Worm (Caenorhabditis elegans) whole organism, L2 larva: ENCODE measurements around the gene grsp-4.

ENCODE experiments used
- C34F6.9 ChIP-seq: fragments of 150-350 bp; optimal IDR thresholded peaks from 2 replicates; lab custom pipeline; 2014; ENCODE audit warnings: missing biosample characterization, missing genetic modification characterization
- R02D3.7 ChIP-seq: fragments of 150-350 bp; optimal IDR thresholded peaks from 2 replicates; lab custom pipeline; 2014; ENCODE audit warnings: missing biosample characterization, missing genetic modification characterization
- Y55F3AM.14 ChIP-seq: fragments of 200-800 bp; sonication (Bioruptor generic); optimal IDR thresholded peaks from 2 replicates; lab custom pipeline; 2018; ENCODE audit warnings: mild to moderate bottlenecking, missing genetic modification characterization, missing compliant biosample characterization
- alr-1 ChIP-seq: fragments of 150-350 bp; optimal IDR thresholded peaks from 2 replicates; lab custom pipeline; 2014; ENCODE audit warnings: missing biosample characterization, missing genetic modification characterization
- aly-2 ChIP-seq: fragments of 150-350 bp; optimal IDR thresholded peaks from 2 replicates; lab custom pipeline; 2014; ENCODE audit warnings: missing biosample characterization, missing genetic modification characterization
- ama-1 ChIP-seq: fragments of 150-350 bp; optimal IDR thresholded peaks from 2 replicates; lab custom pipeline; 2018; ENCODE audit warnings: inconsistent platforms
- ceh-16 ChIP-seq: fragments of 150-350 bp; optimal IDR thresholded peaks from 2 replicates; lab custom pipeline; 2014; ENCODE audit warnings: missing biosample characterization, missing genetic modification characterization
- ceh-82 ChIP-seq: fragments of 150-350 bp; optimal IDR thresholded peaks from 2 replicates; lab custom pipeline; 2014; ENCODE audit warnings: missing biosample characterization, missing genetic modification characterization
- crh-2 ChIP-seq: sonication (generic microtip); optimal IDR thresholded peaks from 2 replicates; lab custom pipeline; 2017; ENCODE audit warnings: missing biosample characterization, missing genetic modification characterization
- dmd-4 ChIP-seq: sonication (generic microtip); optimal IDR thresholded peaks from 2 replicates; lab custom pipeline; 2017; ENCODE audit warnings: missing biosample characterization, missing genetic modification characterization
- egl-27 ChIP-seq: sonication (generic microtip); optimal IDR thresholded peaks from 3 replicates; lab custom pipeline; 2017; ENCODE audit warnings: missing biosample characterization, missing genetic modification reagents, missing genetic modification characterization
- elt-3 ChIP-seq: sonication (generic microtip); optimal IDR thresholded peaks from 2 replicates; lab custom pipeline; 2017; ENCODE audit warnings: missing biosample characterization, missing genetic modification characterization
- fos-1 ChIP-seq: fragments of 150-350 bp; optimal IDR thresholded peaks from 2 replicates; lab custom pipeline; 2014; ENCODE audit warnings: missing biosample characterization, missing genetic modification characterization
- gmeb-1 ChIP-seq: fragments of 150-350 bp; optimal IDR thresholded peaks from 2 replicates; lab custom pipeline; 2014; ENCODE audit warnings: missing biosample characterization, missing genetic modification characterization
- lin-11 ChIP-seq: fragments of 150-350 bp; sonication (generic microtip); optimal IDR thresholded peaks from 2 replicates; lab custom pipeline; 2014; ENCODE audit warnings: missing biosample characterization, missing genetic modification characterization, inconsistent platforms, mixed read lengths
- lin-13 ChIP-seq: fragments of 150-350 bp; optimal IDR thresholded peaks from 2 replicates; lab custom pipeline; 2014; ENCODE audit warnings: missing biosample characterization, missing genetic modification reagents, missing genetic modification characterization
- lsy-2 ChIP-seq, 2 experiments: fragments of 150-350 bp in 1 of 2; sonication (generic microtip) in 1 of 2; optimal IDR thresholded peaks; 2 replicates each; lab custom pipeline; 2014 to 2017; ENCODE audit warnings: missing biosample characterization in 2 of 2, missing genetic modification characterization in 2 of 2
- mab-5 ChIP-seq: fragments of 150-350 bp; optimal IDR thresholded peaks from 2 replicates; lab custom pipeline; 2014; ENCODE audit warnings: missing biosample characterization, missing genetic modification characterization
- mbf-1 ChIP-seq: sonication (generic microtip); optimal IDR thresholded peaks from 2 replicates; lab custom pipeline; 2017; ENCODE audit warnings: missing biosample characterization, missing genetic modification characterization
- mdl-1 ChIP-seq, 2 experiments: fragments of 150-350 bp in 1 of 2; sonication (generic microtip) in 1 of 2; optimal IDR thresholded peaks; 2 replicates each; lab custom pipeline; 2017; ENCODE audit warnings: missing biosample characterization in 2 of 2, missing genetic modification characterization in 2 of 2
- nhr-11 ChIP-seq: fragments of 150-350 bp; optimal IDR thresholded peaks from 2 replicates; lab custom pipeline; 2014; ENCODE audit warnings: missing biosample characterization, missing genetic modification characterization
- nhr-12 ChIP-seq: fragments of 150-350 bp; optimal IDR thresholded peaks from 2 replicates; lab custom pipeline; 2014; ENCODE audit warnings: missing biosample characterization, missing genetic modification characterization
- nhr-129 ChIP-seq: fragments of 150-350 bp; optimal IDR thresholded peaks from 2 replicates; lab custom pipeline; 2014; ENCODE audit warnings: missing biosample characterization, missing genetic modification characterization
- nhr-21 ChIP-seq: fragments of 150-350 bp; optimal IDR thresholded peaks from 2 replicates; lab custom pipeline; 2014; ENCODE audit warnings: missing biosample characterization, missing genetic modification characterization
- nhr-23 ChIP-seq: fragments of 150-350 bp; optimal IDR thresholded peaks from 2 replicates; lab custom pipeline; 2014; ENCODE audit warnings: missing biosample characterization, missing genetic modification reagents, missing genetic modification characterization
- nhr-6 ChIP-seq: fragments of 150-350 bp; optimal IDR thresholded peaks from 2 replicates; lab custom pipeline; 2014; ENCODE audit warnings: missing biosample characterization, missing genetic modification characterization
- nhr-77 ChIP-seq: fragments of 150-350 bp; optimal IDR thresholded peaks from 2 replicates; lab custom pipeline; 2014; ENCODE audit warnings: missing biosample characterization, missing genetic modification characterization
- peb-1 ChIP-seq: fragments of 150-350 bp; optimal IDR thresholded peaks from 2 replicates; lab custom pipeline; 2014; ENCODE audit warnings: missing biosample characterization, missing genetic modification characterization
- sem-4 ChIP-seq: fragments of 150-350 bp; optimal IDR thresholded peaks from 2 replicates; lab custom pipeline; 2014; ENCODE audit warnings: missing biosample characterization, missing genetic modification reagents, missing genetic modification characterization
- sma-3 ChIP-seq: sonication (generic microtip); optimal IDR thresholded peaks from 2 replicates; lab custom pipeline; 2016; ENCODE audit warnings: missing genetic modification reagents, missing genetic modification characterization, missing compliant biosample characterization
- sma-9 ChIP-seq, 2 experiments: fragments of 150-350 bp in 1 of 2; sonication (generic microtip) in 1 of 2; optimal IDR thresholded peaks; 2 replicates each; lab custom pipeline; 2014 to 2016; ENCODE audit warnings: missing genetic modification characterization in 2 of 2, mild to moderate bottlenecking in 1 of 2, missing biosample characterization in 1 of 2, missing compliant biosample characterization in 1 of 2, missing genetic modification reagents in 1 of 2, moderate library complexity in 1 of 2
- snpc-4 ChIP-seq: fragments of 150-350 bp; optimal IDR thresholded peaks from 2 replicates; lab custom pipeline; 2014; ENCODE audit warnings: missing biosample characterization, missing genetic modification characterization
- unc-39 ChIP-seq: fragments of 150-350 bp; optimal IDR thresholded peaks from 2 replicates; lab custom pipeline; 2014; ENCODE audit warnings: missing biosample characterization, missing genetic modification characterization
- unc-55 ChIP-seq: fragments of 150-350 bp; sonication (generic microtip); optimal IDR thresholded peaks from 3 replicates; lab custom pipeline; 2014; ENCODE audit warnings: missing biosample characterization, missing genetic modification reagents, missing genetic modification characterization
- zag-1 ChIP-seq: fragments of 150-350 bp; optimal IDR thresholded peaks from 2 replicates; lab custom pipeline; 2014; ENCODE audit warnings: missing biosample characterization, missing genetic modification characterization
- ztf-1 ChIP-seq: fragments of 200-800 bp; sonication (Bioruptor generic); conservative IDR thresholded peaks from 2 replicates; pipeline ENCODE4 v1.3.6; 2022; ENCODE audit warnings: missing genetic modification characterization, missing compliant biosample characterization

Gene grsp-4

ce11 chrV:7603404-7603803 is 21.3 kb upstream of the grsp-4 start, which contains the start of gene C50E3.11:
Gene C50E3.11 (minus strand): TSS chrV:7603486.
- TF ChIP-seq mdl-1 (tag; optimal IDR thresholded peaks at IDR 0.05; lab: Kevin White, UChicago) (no peak), peb-1 (tag; lab: Kevin White, UChicago) (no peak), lsy-2 (tag; optimal IDR thresholded peaks at IDR 0.05; lab: Kevin White, UChicago) (no peak)

- no peak for TF ChIP-seq peb-1 (tag; lab: Kevin White, UChicago)
Measured at ce11 chrV:7604858-7605257, 19.9 kb upstream of the grsp-4 start, which contains the start of gene clec-213. Gene clec-213 (plus strand): TSS chrV:7605158.

- no peak for TF ChIP-seq nhr-6
- TF ChIP-seq nhr-21 (tag; lab: Kevin White, UChicago), result no peak
- no peak for TF ChIP-seq lin-11
- no peak for TF ChIP-seq gmeb-1
- TF ChIP-seq nhr-23 (tag; lab: Kevin White, UChicago), result no peak
- no peak for TF ChIP-seq aly-2 (tag; lab: Kevin White, UChicago)
- no peak for TF ChIP-seq unc-39
- no peak for TF ChIP-seq elt-3 (tag; lab: Kevin White, UChicago)
- TF ChIP-seq Y55F3AM.14 (GFP tag; lab: Kevin White, UChicago), result no peak
- no peak for TF ChIP-seq mab-5 (tag; lab: Kevin White, UChicago)
- TF ChIP-seq fos-1 (tag; lab: Kevin White, UChicago), result no peak
- no peak for TF ChIP-seq C34F6.9 (tag; lab: Kevin White, UChicago)
- no peak for TF ChIP-seq egl-27 (tag; lab: Kevin White, UChicago)
Measured at ce11 chrV:7609698-7610420, 14.9 kb upstream of the grsp-4 start, which contains the start of the genes folt-3 and clec-214. Gene folt-3 (minus strand): TSS chrV:7609748. Gene clec-214 (plus strand): TSS chrV:7610370.

- TF ChIP-seq crh-2 (tag; lab: Kevin White, UChicago), result no peak
- TF ChIP-seq ceh-82 (tag; lab: Kevin White, UChicago), result no peak
- TF ChIP-seq unc-39, result no peak
- TF ChIP-seq dmd-4 (tag; lab: Kevin White, UChicago), result no peak
- no peak for TF ChIP-seq snpc-4
- no peak for TF ChIP-seq nhr-11 (tag; lab: Kevin White, UChicago)
- no peak for TF ChIP-seq sma-3 (GFP tag; lab: Kevin White, UChicago)
- no peak for TF ChIP-seq alr-1 (tag; lab: Kevin White, UChicago)
- no peak for TF ChIP-seq ama-1 (lab: Kevin White, UChicago)
- no peak for TF ChIP-seq ceh-16 (tag; lab: Kevin White, UChicago)
- TF ChIP-seq R02D3.7, result no peak
- no peak for TF ChIP-seq lin-13 (GFP tag; lab: Kevin White, UChicago)
- TF ChIP-seq sma-9 (GFP tag; optimal IDR thresholded peaks at IDR 0.05; lab: Kevin White, UChicago), result no peak
- TF ChIP-seq sma-9 (tag; optimal IDR thresholded peaks at IDR 0.05; lab: Kevin White, UChicago), result no peak
- no peak for TF ChIP-seq nhr-129 (tag; lab: Kevin White, UChicago)
- no peak for TF ChIP-seq mbf-1 (tag; lab: Kevin White, UChicago)
- TF ChIP-seq nhr-77 (tag; lab: Kevin White, UChicago), result no peak
- TF ChIP-seq mab-5 (tag; lab: Kevin White, UChicago), result no peak
- TF ChIP-seq unc-55 (GFP tag; lab: Kevin White, UChicago), result no peak
- no peak for TF ChIP-seq lsy-2 (tag; optimal IDR thresholded peaks at IDR 0.05; lab: Kevin White, UChicago)
Measured at ce11 chrV:7612044-7612443, 12.7 kb upstream of the grsp-4 start, which contains the start of gene clec-215. Gene clec-215 (plus strand): TSS chrV:7612344.

- TF ChIP-seq nhr-77 (tag; lab: Kevin White, UChicago) (no peak), sma-9 (GFP tag; optimal IDR thresholded peaks at IDR 0.05; lab: Kevin White, UChicago) (no peak), sma-9 (tag; optimal IDR thresholded peaks at IDR 0.05; lab: Kevin White, UChicago) (no peak), sem-4 (no peak), ztf-1 (GFP tag; lab: Robert Waterston, UW) (no peak), nhr-12 (no peak), zag-1 (tag; lab: Kevin White, UChicago) (no peak)
- TF ChIP-seq, all 48 proteins: peak for 0
Measured at ce11 chrV:7618114-7618513, 6.6 kb upstream of the grsp-4 start, which contains the start of gene C50E3.15. Gene C50E3.15 (plus strand): TSS chrV:7618414.
